Worm (Caenorhabditis elegans) whole organism, mixed stage, embryonic: ENCODE data around the gene F28G4.3.

Experiments
- elt-1 ChIP-seq: sonication (generic microtip); optimal IDR thresholded peaks from 2 replicates; lab custom pipeline; 2017; ENCODE audit warnings: missing genetic modification characterization, mild to moderate bottlenecking, missing compliant biosample characterization, antibody characterized with exemption, moderate library complexity, borderline replicate concordance; ENCODE audit not compliant: insufficient read depth
- sptf-1 ChIP-seq: sonication (generic microtip); optimal IDR thresholded peaks from 2 replicates; lab custom pipeline; 2017; ENCODE audit warnings: mild to moderate bottlenecking, missing genetic modification characterization, moderate library complexity, missing compliant biosample characterization

ce11 chrV:16307253-16307652 is 19.7 kb upstream of the F28G4.3 start, which contains the start of gene srxa-7:
- TF ChIP-seq sptf-1 (tag; lab: Kevin White, UChicago) (no peak), elt-1 (tag; lab: Kevin White, UChicago) (no peak)
